Worm (Caenorhabditis elegans): ENCODE results near the gene daf-4.

ce11 chrIII:5604080-5604479 is 20.9 kb upstream of the daf-4 start, which contains the start of gene xnd-1:
- TF ChIP-seq unc-62 (GFP tag; optimal IDR thresholded peaks at IDR 0.05) (no peak), F23B12.7 (tag; optimal IDR thresholded peaks at IDR 0.05; ENCODE audit: insufficient read depth) (no peak)

All from whole organism, young adult.